Worm (Caenorhabditis elegans): ENCODE results near the gene srt-36.
"Not testable (repeated sequence)": the region's sequence is repeated elsewhere in the genome, so short reads cannot be mapped to it uniquely, and the experiment has no call there.

ce11 chrV:4284737-4285136 is 16.6 kb upstream of the srt-36 start, which contains the start of gene srt-19:
- TF ChIP-seq lin-11 (tag; optimal IDR thresholded peaks at IDR 0.05); ama-1 (optimal IDR thresholded peaks at IDR 0.05); snpc-4 (tag; optimal IDR thresholded peaks at IDR 0.05); nhr-10 (tag; optimal IDR thresholded peaks at IDR 0.05): not testable (repeated sequence)
